Fruit fly (Drosophila melanogaster) whole organism, embryonic: ENCODE results near the gene GluRIA.

Experiments
- B-H1 ChIP-seq: fragments of 200-800 bp; sonication (Bioruptor generic); IDR thresholded peaks from 3 replicates; pipeline ENCODE4 v1.3.6; 2022; ENCODE audit warnings: missing biosample characterization, missing genetic modification characterization
- CG10267 ChIP-seq: fragments of 200-800 bp; sonication (Bioruptor generic); optimal IDR thresholded peaks from 2 replicates; lab custom pipeline; 2018; ENCODE audit warnings: missing biosample characterization, mild to moderate bottlenecking, missing genetic modification characterization, moderate library complexity
- CG10321 ChIP-seq: fragments of 200-800 bp; sonication (Bioruptor generic); IDR thresholded peaks from 2 replicates; pipeline ENCODE4 v1.3.6; 2022; ENCODE audit warnings: missing biosample characterization, missing genetic modification characterization
- CG11560 ChIP-seq: fragments of 200-800 bp; sonication (Bioruptor generic); IDR thresholded peaks from 3 replicates; pipeline ENCODE4 v1.3.6; 2022; ENCODE audit warnings: missing biosample characterization, missing genetic modification characterization
- CG12071 ChIP-seq: fragments of 200-800 bp; sonication (Bioruptor generic); optimal IDR thresholded peaks from 3 replicates; lab custom pipeline; 2018; ENCODE audit warnings: missing biosample characterization, mild to moderate bottlenecking, missing genetic modification characterization
- CG12659 ChIP-seq: fragments of 200-800 bp; sonication (Bioruptor generic); optimal IDR thresholded peaks from 3 replicates; lab custom pipeline; 2017; ENCODE audit warnings: mild to moderate bottlenecking, missing biosample characterization, missing genetic modification reagents, missing genetic modification characterization
- CG12769 ChIP-seq: fragments of 200-800 bp; sonication (Bioruptor generic); optimal IDR thresholded peaks from 2 replicates; lab custom pipeline; 2019; ENCODE audit warnings: missing biosample characterization, mild to moderate bottlenecking, missing genetic modification characterization, moderate library complexity
- CG15514 ChIP-seq: fragments of 200-800 bp; sonication (Bioruptor generic); optimal IDR thresholded peaks from 3 replicates; lab custom pipeline; 2017; ENCODE audit warnings: missing biosample characterization, missing genetic modification characterization, mild to moderate bottlenecking, moderate library complexity, missing genetic modification reagents
- CG15696 ChIP-seq: fragments of 200-800 bp; sonication (Bioruptor generic); optimal IDR thresholded peaks from 2 replicates; lab custom pipeline; 2019; ENCODE audit warnings: missing biosample characterization, mild to moderate bottlenecking, missing genetic modification characterization, moderate library complexity
- CG16863 ChIP-seq: fragments of 200-800 bp; sonication (Bioruptor generic); optimal IDR thresholded peaks from 3 replicates; lab custom pipeline; 2016; ENCODE audit warnings: missing biosample characterization, missing genetic modification characterization
- CG17361 ChIP-seq: fragments of 200-800 bp; sonication (Bioruptor generic); IDR thresholded peaks from 3 replicates; pipeline ENCODE4 v1.3.6; 2022; ENCODE audit warnings: missing biosample characterization, missing genetic modification characterization
- CG17568 ChIP-seq: fragments of 200-800 bp; sonication (Bioruptor generic); optimal IDR thresholded peaks from 2 replicates; lab custom pipeline; 2018; ENCODE audit warnings: missing biosample characterization, mild to moderate bottlenecking, missing genetic modification characterization, moderate library complexity
- CG18619 ChIP-seq: fragments of 200-800 bp; sonication (Bioruptor generic); optimal IDR thresholded peaks from 3 replicates; lab custom pipeline; 2017; ENCODE audit warnings: missing biosample characterization, mild to moderate bottlenecking, missing genetic modification characterization
- CG30403 ChIP-seq: fragments of 200-800 bp; sonication (Bioruptor generic); optimal IDR thresholded peaks from 3 replicates; lab custom pipeline; 2016; ENCODE audit warnings: missing biosample characterization, missing genetic modification characterization
- CG3065 ChIP-seq: fragments of 200-800 bp; sonication (Bioruptor generic); optimal IDR thresholded peaks from 2 replicates; lab custom pipeline; 2016; ENCODE audit warnings: missing biosample characterization, missing genetic modification characterization
- CG32532 ChIP-seq: fragments of 200-800 bp; sonication (Bioruptor generic); IDR thresholded peaks from 2 replicates; pipeline ENCODE4 v1.3.6; 2022; ENCODE audit warnings: missing biosample characterization, missing genetic modification characterization
- CG4424 ChIP-seq: fragments of 200-800 bp; sonication (Bioruptor generic); optimal IDR thresholded peaks from 3 replicates; lab custom pipeline; 2016; ENCODE audit warnings: missing biosample characterization, missing genetic modification characterization
- CG5245 ChIP-seq: fragments of 200-800 bp; sonication (Bioruptor generic); optimal IDR thresholded peaks from 3 replicates; lab custom pipeline; 2016; ENCODE audit warnings: missing biosample characterization, missing genetic modification characterization
- CG6854 ChIP-seq: fragments of 200-800 bp; sonication (Bioruptor generic); optimal IDR thresholded peaks from 3 replicates; lab custom pipeline; 2017; ENCODE audit warnings: missing biosample characterization, mild to moderate bottlenecking, missing genetic modification characterization
- CG7372 ChIP-seq: fragments of 200-800 bp; sonication (Bioruptor generic); IDR thresholded peaks from 2 replicates; pipeline ENCODE4 v1.3.6; 2022; ENCODE audit warnings: missing biosample characterization, missing genetic modification characterization
- CG8478 ChIP-seq: fragments of >200 bp; optimal IDR thresholded peaks from 2 replicates; lab custom pipeline; 2018
- CG8765 ChIP-seq: fragments of 200-800 bp; sonication (Bioruptor generic); IDR thresholded peaks from 2 replicates; pipeline ENCODE4 v1.3.6; 2022; ENCODE audit warnings: missing biosample characterization, missing genetic modification characterization
- CG9437 ChIP-seq: fragments of 200-800 bp; sonication (Bioruptor generic); optimal IDR thresholded peaks from 2 replicates; lab custom pipeline; 2018; ENCODE audit warnings: missing biosample characterization, mild to moderate bottlenecking, missing genetic modification characterization
- CG9817 ChIP-seq: fragments of 200-800 bp; sonication (Bioruptor generic); optimal IDR thresholded peaks from 2 replicates; lab custom pipeline; 2018; ENCODE audit warnings: missing biosample characterization, mild to moderate bottlenecking, missing genetic modification characterization, moderate library complexity
- D ChIP-seq, 2 experiments: fragments of 200-800 bp in 1 of 2; fragments of >200 bp in 1 of 2; sonication (Bioruptor generic) in 1 of 2; optimal IDR thresholded peaks; 2 replicates in 1 of 2; 3 replicates in 1 of 2; lab custom pipeline; 2017; ENCODE audit warnings: mild to moderate bottlenecking in 1 of 2, missing biosample characterization in 1 of 2, missing genetic modification characterization in 1 of 2, missing genetic modification reagents in 1 of 2
- Dek ChIP-seq: fragments of 200-800 bp; sonication (Bioruptor generic); optimal IDR thresholded peaks from 3 replicates; lab custom pipeline; 2019; ENCODE audit warnings: missing biosample characterization, mild to moderate bottlenecking, missing genetic modification characterization, moderate library complexity
- E2f2 ChIP-seq: fragments of 200-800 bp; sonication (Bioruptor generic); IDR thresholded peaks from 2 replicates; pipeline ENCODE4 v1.3.6; 2022; ENCODE audit warnings: missing biosample characterization, missing genetic modification characterization
- Ets65A ChIP-seq: fragments of 200-800 bp; sonication (Bioruptor generic); peaks from one replicate; lab custom pipeline; 2016; ENCODE audit warnings: missing biosample characterization, missing genetic modification characterization
- Hr3 ChIP-seq: fragments of 200-800 bp; sonication (Bioruptor generic); optimal IDR thresholded peaks from 3 replicates; lab custom pipeline; 2016; ENCODE audit warnings: missing biosample characterization, missing genetic modification characterization
- Lpt ChIP-seq: fragments of >200 bp; optimal IDR thresholded peaks from 2 replicates; lab custom pipeline; 2018; ENCODE audit warnings: missing biosample characterization, missing genetic modification characterization
- MESR4 ChIP-seq: fragments of 200-800 bp; sonication (Bioruptor generic); optimal IDR thresholded peaks from 2 replicates; lab custom pipeline; 2018; ENCODE audit warnings: missing biosample characterization, mild to moderate bottlenecking, missing genetic modification characterization, moderate library complexity
- Myb ChIP-seq: fragments of 200-800 bp; sonication (Bioruptor generic); optimal IDR thresholded peaks from 2 replicates; lab custom pipeline; 2016; ENCODE audit warnings: missing biosample characterization, missing genetic modification characterization
- Poxn ChIP-seq: fragments of 200-800 bp; sonication (Bioruptor generic); IDR thresholded peaks from 2 replicates; pipeline ENCODE4 v1.3.6; 2022; ENCODE audit warnings: missing biosample characterization, missing genetic modification characterization
- Usf ChIP-seq: fragments of 200-800 bp; sonication (Bioruptor generic); optimal IDR thresholded peaks from 2 replicates; lab custom pipeline; 2017; ENCODE audit warnings: missing genotype, missing biosample characterization, missing genetic modification characterization
- cad ChIP-seq: fragments of >200 bp; optimal IDR thresholded peaks from 2 replicates; lab custom pipeline; 2017; ENCODE audit warnings: missing biosample characterization, missing genetic modification characterization
- cwo ChIP-seq: fragments of 200-800 bp; sonication (Bioruptor generic); optimal IDR thresholded peaks from 3 replicates; lab custom pipeline; 2017; ENCODE audit warnings: missing biosample characterization, missing genetic modification characterization, mild to moderate bottlenecking, moderate library complexity, missing genetic modification reagents
- disco-r ChIP-seq: fragments of 200-800 bp; sonication (Bioruptor generic); optimal IDR thresholded peaks from 2 replicates; lab custom pipeline; 2016; ENCODE audit warnings: missing biosample characterization, missing genetic modification characterization
- dm ChIP-seq: fragments of 200-800 bp; sonication (Bioruptor generic); optimal IDR thresholded peaks from 3 replicates; lab custom pipeline; 2016; ENCODE audit warnings: missing biosample characterization, missing genetic modification characterization
- dysf ChIP-seq: fragments of 200-800 bp; sonication (Bioruptor generic); IDR thresholded peaks from 3 replicates; pipeline ENCODE4 v1.3.6; 2022; ENCODE audit warnings: missing biosample characterization, missing genetic modification characterization
- fd102C ChIP-seq: fragments of 200-800 bp; sonication (Bioruptor generic); optimal IDR thresholded peaks from 2 replicates; lab custom pipeline; 2018; ENCODE audit warnings: missing biosample characterization, mild to moderate bottlenecking, missing genetic modification characterization, moderate library complexity
- hbn ChIP-seq: fragments of 200-800 bp; sonication (Bioruptor generic); IDR thresholded peaks from 2 replicates; pipeline ENCODE4 v1.3.6; 2022; ENCODE audit warnings: missing biosample characterization, missing genetic modification characterization; ENCODE audit not compliant: partially characterized antibody
- ind ChIP-seq: fragments of 200-800 bp; sonication (Bioruptor generic); optimal IDR thresholded peaks from 3 replicates; lab custom pipeline; 2016; ENCODE audit warnings: missing biosample characterization, missing genetic modification characterization
- kah ChIP-seq: fragments of 200-800 bp; sonication (Bioruptor generic); optimal IDR thresholded peaks from 2 replicates; lab custom pipeline; 2018; ENCODE audit warnings: missing biosample characterization, mild to moderate bottlenecking, missing genetic modification characterization
- phol ChIP-seq: fragments of 200-800 bp; sonication (Bioruptor generic); optimal IDR thresholded peaks from 3 replicates; lab custom pipeline; 2018; ENCODE audit warnings: missing biosample characterization, mild to moderate bottlenecking, missing genetic modification characterization, moderate library complexity
- scrt ChIP-seq: fragments of 200-800 bp; sonication (Bioruptor generic); optimal IDR thresholded peaks from 2 replicates; lab custom pipeline; 2018; ENCODE audit warnings: missing biosample characterization, mild to moderate bottlenecking, missing genetic modification characterization, moderate library complexity
- seq ChIP-seq: fragments of 200-800 bp; sonication (Bioruptor generic); IDR thresholded peaks from 2 replicates; pipeline ENCODE4 v1.3.6; 2022; ENCODE audit warnings: missing biosample characterization, missing genetic modification characterization
- slbo ChIP-seq: fragments of 200-800 bp; sonication (Bioruptor generic); IDR thresholded peaks from 2 replicates; pipeline ENCODE4 v1.3.6; 2022; ENCODE audit warnings: missing biosample characterization, missing genetic modification characterization
- stwl ChIP-seq: fragments of 200-800 bp; sonication (Bioruptor generic); optimal IDR thresholded peaks from 3 replicates; lab custom pipeline; 2018; ENCODE audit warnings: missing biosample characterization, mild to moderate bottlenecking, missing genetic modification characterization, moderate library complexity
- tin ChIP-seq: fragments of 200-800 bp; sonication (Bioruptor generic); optimal IDR thresholded peaks from 3 replicates; lab custom pipeline; 2016; ENCODE audit warnings: missing biosample characterization, missing genetic modification characterization
- tup ChIP-seq: fragments of 200-800 bp; sonication (Bioruptor generic); optimal IDR thresholded peaks from 2 replicates; lab custom pipeline; 2016; ENCODE audit warnings: missing biosample characterization, mild to moderate bottlenecking, missing genetic modification characterization, moderate library complexity

Gene GluRIA

DNA sequence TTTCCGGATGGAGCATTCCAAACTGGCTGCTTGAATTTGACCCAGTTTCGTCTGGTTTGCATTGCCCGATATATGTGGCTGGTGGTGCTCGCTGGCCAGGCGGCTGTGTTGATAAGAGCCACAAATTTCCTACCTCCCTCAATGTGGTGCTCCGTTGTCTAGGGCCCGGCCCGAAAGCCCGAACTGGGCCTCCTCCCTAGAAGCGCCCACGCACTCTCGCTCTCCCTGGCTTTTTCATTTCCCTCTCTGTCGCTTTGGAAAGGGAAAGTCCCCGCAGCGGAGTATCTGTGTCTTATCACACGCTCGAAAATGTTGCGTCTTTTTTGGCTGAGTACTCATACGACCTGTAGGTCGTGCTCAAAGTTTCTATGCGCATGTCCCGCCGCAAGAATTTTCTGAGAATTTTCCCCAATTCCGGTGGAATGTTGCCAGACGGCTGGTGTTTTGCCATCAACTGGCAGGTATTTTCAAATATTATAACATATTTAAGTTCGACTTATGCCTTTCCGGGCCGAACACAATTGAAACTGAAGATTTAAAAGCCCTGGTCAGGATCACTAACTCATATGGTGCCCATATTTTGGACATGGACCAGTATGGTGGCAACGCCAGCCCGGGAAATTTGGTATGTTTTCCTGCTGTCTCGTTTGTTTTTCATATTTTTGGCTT lies 14.8 kb upstream of the GluRIA start, which contains the start of gene axed (continued):
- TF ChIP-seq CG16863 (GFP tag; lab: Kevin White, UChicago) (peak; percentile 4), tin (no peak), CG18619 (GFP tag; lab: Kevin White, UChicago) (peak; percentile 22), Lpt (no peak), CG15514 (GFP tag; lab: Kevin White, UChicago) (peak; percentile 47), Hr3 (GFP tag; lab: Kevin White, UChicago) (no peak), slbo (GFP tag; lab: Robert Waterston, UW) (peak; percentile 61), CG17361 (GFP tag; lab: Robert Waterston, UW) (no peak), B-H1 (no peak), cad (GFP tag; lab: Kevin White, UChicago) (no peak), CG17568 (GFP tag; lab: Kevin White, UChicago) (no peak), stwl (tag; lab: Kevin White, UChicago) (no peak), Usf (no peak), cwo (GFP tag; lab: Kevin White, UChicago) (no peak), Dek (tag; lab: Kevin White, UChicago) (no peak), CG11560 (0 out of 3 replicates have a peak, but pooled peaks have one; percentile 42), CG5245 (GFP tag; lab: Kevin White, UChicago) (no peak), Ets65A (peak; percentile 44), kah (no peak), tup (no peak), E2f2 (GFP tag; lab: Robert Waterston, UW) (peak; percentile 45), CG9817 (peak; percentile 33), Poxn (GFP tag; lab: Robert Waterston, UW) (0 out of 2 replicates have a peak, but pooled peaks have one; percentile 5), phol (peak; percentile 31), CG7372 (0 out of 2 replicates have a peak, but pooled peaks have one; percentile 14), dm (GFP tag; lab: Kevin White, UChicago) (no peak), CG3065 (GFP tag; lab: Kevin White, UChicago) (no peak), D (optimal IDR thresholded peaks at IDR 0.05; lab: Kevin White, UChicago) (no peak), D (GFP tag; optimal IDR thresholded peaks at IDR 0.05; lab: Kevin White, UChicago) (no peak), CG9437 (GFP tag; lab: Kevin White, UChicago) (peak; percentile 11), ind (GFP tag; lab: Kevin White, UChicago) (peak; percentile 29), disco-r (GFP tag; lab: Kevin White, UChicago) (no peak), CG10267 (tag; lab: Kevin White, UChicago) (no peak), CG12071 (GFP tag; lab: Kevin White, UChicago) (no peak), CG30403 (GFP tag; lab: Kevin White, UChicago) (peak; percentile 24), MESR4 (GFP tag; lab: Kevin White, UChicago) (no peak), CG15696 (tag; lab: Kevin White, UChicago) (no peak), CG12769 (peak; percentile 90), CG6854 (GFP tag; lab: Kevin White, UChicago) (peak; percentile 34), CG32532 (GFP tag; lab: Robert Waterston, UW) (0 out of 2 replicates have a peak, but pooled peaks have one; percentile 27), fd102C (GFP tag; lab: Kevin White, UChicago) (no peak), CG10321 (no peak), dysf (GFP tag; lab: Robert Waterston, UW) (peak; percentile 37; the same call in 1 of the 3 replicates), Myb (GFP tag; lab: Kevin White, UChicago) (no peak), CG8478 (no peak), CG12659 (GFP tag; lab: Kevin White, UChicago) (peak; percentile 46), CG4424 (no peak), CG8765 (GFP tag; lab: Robert Waterston, UW) (no peak), scrt (GFP tag; lab: Kevin White, UChicago) (peak; percentile 68), seq (no peak), hbn (GFP tag; lab: Robert Waterston, UW) (no peak)
